Fruit fly (Drosophila melanogaster) whole organism, embryonic: ENCODE measurements around the gene wapl.

Experiments
- ATbp ChIP-seq: fragments of 200-800 bp; sonication (Bioruptor generic); optimal IDR thresholded peaks from 2 replicates; lab custom pipeline; 2017; ENCODE audit warnings: missing biosample characterization, mild to moderate bottlenecking, missing genetic modification characterization, missing genetic modification reagents
- Atf3 ChIP-seq: fragments of 200-800 bp; sonication (Bioruptor generic); optimal IDR thresholded peaks from 3 replicates; lab custom pipeline; 2016; ENCODE audit warnings: missing biosample characterization, missing genetic modification characterization
- BEAF-32 ChIP-seq: fragments of 200-800 bp; sonication (Bioruptor generic); optimal IDR thresholded peaks from 3 replicates; lab custom pipeline; 2017; ENCODE audit warnings: missing biosample characterization, missing genetic modification characterization, mild to moderate bottlenecking, moderate library complexity, missing genetic modification reagents
- CG10147 ChIP-seq: fragments of 200-800 bp; sonication (Bioruptor generic); optimal IDR thresholded peaks from 2 replicates; lab custom pipeline; 2019; ENCODE audit warnings: missing biosample characterization, mild to moderate bottlenecking, missing genetic modification characterization, moderate library complexity
- CG10209 ChIP-seq: fragments of 200-800 bp; sonication (Bioruptor generic); optimal IDR thresholded peaks from 3 replicates; lab custom pipeline; 2017; ENCODE audit warnings: missing biosample characterization, mild to moderate bottlenecking, missing genetic modification characterization, missing genetic modification reagents
- CG11504 ChIP-seq: fragments of 200-800 bp; sonication (Bioruptor generic); optimal IDR thresholded peaks from 3 replicates; lab custom pipeline; 2019; ENCODE audit warnings: missing biosample characterization, mild to moderate bottlenecking, missing genetic modification characterization, moderate library complexity
- CG12071 ChIP-seq: fragments of 200-800 bp; sonication (Bioruptor generic); optimal IDR thresholded peaks from 3 replicates; lab custom pipeline; 2018; ENCODE audit warnings: missing biosample characterization, mild to moderate bottlenecking, missing genetic modification characterization
- CG12219 ChIP-seq: fragments of 200-800 bp; sonication (Bioruptor generic); optimal IDR thresholded peaks from 3 replicates; lab custom pipeline; 2018; ENCODE audit warnings: missing biosample characterization, mild to moderate bottlenecking, missing genetic modification characterization
- CG12299 ChIP-seq: fragments of 200-800 bp; sonication (Bioruptor generic); optimal IDR thresholded peaks from 2 replicates; lab custom pipeline; 2018; ENCODE audit warnings: missing biosample characterization, mild to moderate bottlenecking, missing genetic modification characterization
- CG12659 ChIP-seq: fragments of 200-800 bp; sonication (Bioruptor generic); optimal IDR thresholded peaks from 3 replicates; lab custom pipeline; 2017; ENCODE audit warnings: mild to moderate bottlenecking, missing biosample characterization, missing genetic modification reagents, missing genetic modification characterization
- CG14014 ChIP-seq: fragments of 200-800 bp; sonication (Bioruptor generic); IDR thresholded peaks from 2 replicates; pipeline ENCODE4 v1.3.6; 2022; ENCODE audit warnings: missing biosample characterization, missing genetic modification characterization
- CG15011 ChIP-seq: fragments of 200-800 bp; sonication (Bioruptor generic); optimal IDR thresholded peaks from 3 replicates; lab custom pipeline; 2018; ENCODE audit warnings: missing biosample characterization, mild to moderate bottlenecking, missing genetic modification characterization
- CG1647 ChIP-seq: fragments of 200-800 bp; sonication (Bioruptor generic); optimal IDR thresholded peaks from 3 replicates; lab custom pipeline; 2016; ENCODE audit warnings: missing biosample characterization, missing genetic modification characterization
- CG17186 ChIP-seq: fragments of 200-800 bp; sonication (Bioruptor generic); optimal IDR thresholded peaks from 3 replicates; lab custom pipeline; 2017; ENCODE audit warnings: missing biosample characterization, missing genetic modification reagents, missing genetic modification characterization
- CG18619 ChIP-seq: fragments of 200-800 bp; sonication (Bioruptor generic); optimal IDR thresholded peaks from 3 replicates; lab custom pipeline; 2017; ENCODE audit warnings: missing biosample characterization, mild to moderate bottlenecking, missing genetic modification characterization
- CG18764 ChIP-seq: fragments of 200-800 bp; sonication (Bioruptor generic); optimal IDR thresholded peaks from 3 replicates; lab custom pipeline; 2016; ENCODE audit warnings: missing biosample characterization, missing genetic modification characterization
- CG31441 ChIP-seq: fragments of 200-800 bp; sonication (Bioruptor generic); IDR thresholded peaks from 2 replicates; pipeline ENCODE4 v1.3.6; 2022; ENCODE audit warnings: missing biosample characterization, missing genetic modification characterization
- CG3281 ChIP-seq: fragments of 200-800 bp; sonication (Bioruptor generic); optimal IDR thresholded peaks from 3 replicates; lab custom pipeline; 2017; ENCODE audit warnings: missing biosample characterization, mild to moderate bottlenecking, missing genetic modification characterization
- CG34376 ChIP-seq: fragments of 200-800 bp; sonication (Bioruptor generic); optimal IDR thresholded peaks from 2 replicates; lab custom pipeline; 2018; ENCODE audit warnings: missing biosample characterization, mild to moderate bottlenecking, missing genetic modification characterization
- CG34422 ChIP-seq: fragments of 200-800 bp; sonication (Bioruptor generic); IDR thresholded peaks from 3 replicates; pipeline ENCODE4 v1.3.6; 2022; ENCODE audit warnings: missing biosample characterization, missing genetic modification characterization
- CG43689 ChIP-seq: fragments of 200-800 bp; sonication (Bioruptor generic); IDR thresholded peaks from 2 replicates; pipeline ENCODE4 v1.3.6; 2022; ENCODE audit warnings: missing biosample characterization, missing genetic modification characterization
- CG6175 ChIP-seq: fragments of 200-800 bp; sonication (Bioruptor generic); IDR thresholded peaks from 3 replicates; pipeline ENCODE4 v1.3.6; 2022; ENCODE audit warnings: missing biosample characterization, missing genetic modification characterization
- CG7372 ChIP-seq: fragments of 200-800 bp; sonication (Bioruptor generic); IDR thresholded peaks from 2 replicates; pipeline ENCODE4 v1.3.6; 2022; ENCODE audit warnings: missing biosample characterization, missing genetic modification characterization
- CG9437 ChIP-seq: fragments of 200-800 bp; sonication (Bioruptor generic); optimal IDR thresholded peaks from 2 replicates; lab custom pipeline; 2018; ENCODE audit warnings: missing biosample characterization, mild to moderate bottlenecking, missing genetic modification characterization
- Dek ChIP-seq: fragments of 200-800 bp; sonication (Bioruptor generic); optimal IDR thresholded peaks from 3 replicates; lab custom pipeline; 2019; ENCODE audit warnings: missing biosample characterization, mild to moderate bottlenecking, missing genetic modification characterization, moderate library complexity
- Dp ChIP-seq: fragments of 200-800 bp; sonication (Bioruptor generic); optimal IDR thresholded peaks from 2 replicates; lab custom pipeline; 2018; ENCODE audit warnings: missing biosample characterization, mild to moderate bottlenecking, missing genetic modification characterization, moderate library complexity
- GATAe ChIP-seq: fragments of 200-800 bp; sonication (Bioruptor generic); conservative IDR thresholded peaks from 2 replicates; pipeline ENCODE4 v1.3.6; 2022; ENCODE audit warnings: missing biosample characterization, missing genetic modification characterization
- Jarid2 ChIP-seq: fragments of 200-800 bp; sonication (Bioruptor generic); optimal IDR thresholded peaks from 3 replicates; lab custom pipeline; 2017; ENCODE audit warnings: mild to moderate bottlenecking, missing biosample characterization, missing genetic modification reagents, missing genetic modification characterization
- Stat92E ChIP-seq, 3 experiments: fragments of >200 bp in 2 of 3; fragments of 200-800 bp in 1 of 3; sonication (Bioruptor generic) in 1 of 3; optimal IDR thresholded peaks; 2 replicates each; lab custom pipeline; 2017 to 2019; ENCODE audit warnings: missing biosample characterization in 3 of 3, missing genetic modification characterization in 3 of 3, mild to moderate bottlenecking in 1 of 3, moderate library complexity in 1 of 3
- Usf ChIP-seq: fragments of 200-800 bp; sonication (Bioruptor generic); optimal IDR thresholded peaks from 2 replicates; lab custom pipeline; 2017; ENCODE audit warnings: missing genotype, missing biosample characterization, missing genetic modification characterization
- ara ChIP-seq: fragments of 200-800 bp; sonication (Bioruptor generic); IDR thresholded peaks from 2 replicates; pipeline ENCODE4 v1.3.6; 2022; ENCODE audit warnings: missing biosample characterization, missing genetic modification characterization
- bcd ChIP-seq: fragments of 200-800 bp; sonication (Bioruptor generic); optimal IDR thresholded peaks from 2 replicates; lab custom pipeline; 2017; ENCODE audit warnings: missing biosample characterization, mild to moderate bottlenecking, missing genetic modification characterization
- bigmax ChIP-seq: fragments of 200-800 bp; sonication (Bioruptor generic); optimal IDR thresholded peaks from 2 replicates; lab custom pipeline; 2018; ENCODE audit warnings: missing biosample characterization, mild to moderate bottlenecking, missing genetic modification characterization
- crc ChIP-seq: fragments of 200-800 bp; sonication (Bioruptor generic); optimal IDR thresholded peaks from 2 replicates; lab custom pipeline; 2016; ENCODE audit warnings: missing biosample characterization, missing genetic modification characterization
- dmrt99B ChIP-seq: fragments of 200-800 bp; sonication (Bioruptor generic); optimal IDR thresholded peaks from 2 replicates; lab custom pipeline; 2018; ENCODE audit warnings: missing biosample characterization, mild to moderate bottlenecking, missing genetic modification characterization, moderate library complexity
- ftz-f1 ChIP-seq: fragments of 200-800 bp; sonication (Bioruptor generic); optimal IDR thresholded peaks from 2 replicates; lab custom pipeline; 2016; ENCODE audit warnings: missing biosample characterization, missing genetic modification characterization
- gsb ChIP-seq: fragments of 200-800 bp; sonication (Bioruptor generic); IDR thresholded peaks from 2 replicates; pipeline ENCODE4 v1.3.6; 2022; ENCODE audit warnings: missing biosample characterization, missing genetic modification characterization
- her ChIP-seq: fragments of 200-800 bp; sonication (Bioruptor generic); optimal IDR thresholded peaks from 2 replicates; lab custom pipeline; 2016; ENCODE audit warnings: missing biosample characterization, missing genetic modification characterization
- jigr1 ChIP-seq: fragments of 200-800 bp; sonication (Bioruptor generic); IDR thresholded peaks from 3 replicates; pipeline ENCODE4 v1.3.6; 2022; ENCODE audit warnings: missing biosample characterization, missing genetic modification characterization
- lilli ChIP-seq: fragments of 200-800 bp; sonication (Bioruptor generic); optimal IDR thresholded peaks from 3 replicates; lab custom pipeline; 2016; ENCODE audit warnings: missing biosample characterization, missing genetic modification characterization
- mirr ChIP-seq: fragments of 200-800 bp; sonication (Bioruptor generic); optimal IDR thresholded peaks from 3 replicates; lab custom pipeline; 2018; ENCODE audit warnings: missing biosample characterization, mild to moderate bottlenecking, missing genetic modification characterization
- p53 ChIP-seq: fragments of 200-800 bp; sonication (Bioruptor generic); optimal IDR thresholded peaks from 2 replicates; lab custom pipeline; 2016; ENCODE audit warnings: missing biosample characterization, missing genetic modification characterization
- pita ChIP-seq: fragments of 200-800 bp; sonication (Bioruptor generic); optimal IDR thresholded peaks from 2 replicates; lab custom pipeline; 2017; ENCODE audit warnings: missing biosample characterization, mild to moderate bottlenecking, missing genetic modification characterization
- prd ChIP-seq, 3 experiments: fragments of >200 bp in 2 of 3; fragments of 200-800 bp in 1 of 3; sonication (Bioruptor generic) in 1 of 3; optimal IDR thresholded peaks in 2 of 3; IDR thresholded peaks in 1 of 3; 2 replicates in 2 of 3; 3 replicates in 1 of 3; pipeline versions ENCODE4 v1.3.6 to Lab custom; 2017 to 2022; ENCODE audit warnings: missing biosample characterization in 1 of 3, missing genetic modification characterization in 1 of 3
- sd ChIP-seq: fragments of 200-800 bp; sonication (Bioruptor generic); optimal IDR thresholded peaks from 3 replicates; lab custom pipeline; 2018; ENCODE audit warnings: missing biosample characterization, mild to moderate bottlenecking, missing genetic modification characterization, moderate library complexity
- shn ChIP-seq: fragments of 200-800 bp; sonication (Bioruptor generic); optimal IDR thresholded peaks from 3 replicates; lab custom pipeline; 2016; ENCODE audit warnings: missing biosample characterization, missing genetic modification characterization
- trh ChIP-seq: fragments of 200-800 bp; sonication (Bioruptor generic); optimal IDR thresholded peaks from 2 replicates; lab custom pipeline; 2016; ENCODE audit warnings: missing biosample characterization, missing genetic modification characterization
- tup ChIP-seq: fragments of 200-800 bp; sonication (Bioruptor generic); optimal IDR thresholded peaks from 2 replicates; lab custom pipeline; 2016; ENCODE audit warnings: missing biosample characterization, mild to moderate bottlenecking, missing genetic modification characterization, moderate library complexity
- tx ChIP-seq: fragments of 200-800 bp; sonication (Bioruptor generic); optimal IDR thresholded peaks from 2 replicates; lab custom pipeline; 2016; ENCODE audit warnings: missing biosample characterization, missing genetic modification characterization
- wek ChIP-seq: fragments of 200-800 bp; sonication (Bioruptor generic); optimal IDR thresholded peaks from 3 replicates; lab custom pipeline; 2018; ENCODE audit warnings: missing biosample characterization, mild to moderate bottlenecking, missing genetic modification characterization, moderate library complexity

The wapl gene

DNA sequence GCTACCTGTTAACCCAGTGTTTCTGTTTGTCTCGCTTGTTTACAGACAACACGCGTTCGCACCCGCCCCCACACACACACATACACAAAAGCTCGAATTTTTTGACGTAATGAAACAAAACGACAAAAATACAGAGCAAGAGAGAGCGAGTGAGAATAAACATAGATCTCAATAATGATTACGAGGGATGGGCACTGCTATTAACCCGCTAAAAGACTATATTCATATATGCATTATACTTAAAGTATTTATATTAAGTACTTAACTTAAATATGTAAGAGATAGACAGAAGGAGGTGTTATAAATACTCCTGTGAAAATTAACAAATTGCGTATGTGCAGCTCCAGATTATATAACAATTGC, 16.9 kb downstream of the wapl start (continued):
- peak; percentile 47 for TF ChIP-seq dmrt99B (tag; lab: Kevin White, UChicago)
- peak; percentile 34 for TF ChIP-seq CG10147
- TF ChIP-seq tx: peak; percentile 1
- TF ChIP-seq CG12219 (GFP tag; lab: Kevin White, UChicago): peak; percentile 6
- TF ChIP-seq sd (tag; lab: Kevin White, UChicago): peak; percentile 46
- TF ChIP-seq CG12299: no peak
- no peak for TF ChIP-seq CG17186 (GFP tag; lab: Kevin White, UChicago)
- peak; percentile 43 for TF ChIP-seq Dek (tag; lab: Kevin White, UChicago)
- no peak for TF ChIP-seq trh (GFP tag; lab: Kevin White, UChicago)
- TF ChIP-seq CG12071: peak; percentile 61
- no peak for TF ChIP-seq prd (optimal IDR thresholded peaks at IDR 0.05; lab: Kevin White, UChicago)
- peak; percentile 35; the same call in 2 of the 3 replicates for TF ChIP-seq prd (GFP tag; IDR thresholded peaks at IDR 0.05; lab: Robert Waterston, UW)
- TF ChIP-seq CG14014: peak; percentile 44; the same call in 1 of the 2 replicates
- 0 out of 2 replicates have a peak, but pooled peaks have one; percentile 12 for TF ChIP-seq GATAe (GFP tag; lab: Robert Waterston, UW)
- no peak for TF ChIP-seq tup (GFP tag; lab: Kevin White, UChicago)
- TF ChIP-seq ara (GFP tag; lab: Robert Waterston, UW): 0 out of 2 replicates have a peak, but pooled peaks have one; percentile 39
- TF ChIP-seq jigr1 (GFP tag; lab: Robert Waterston, UW): no peak
- peak; percentile 85 for TF ChIP-seq wek (GFP tag; lab: Kevin White, UChicago)
- peak; percentile 73 for TF ChIP-seq CG9437 (GFP tag; lab: Kevin White, UChicago)
- TF ChIP-seq CG34422 (GFP tag; lab: Robert Waterston, UW): peak; percentile 28; the same call in 1 of the 3 replicates
- TF ChIP-seq crc: no peak
- TF ChIP-seq her (GFP tag; lab: Kevin White, UChicago): peak; percentile 4
- peak; percentile 63 for TF ChIP-seq CG43689 (GFP tag; lab: Robert Waterston, UW)
- TF ChIP-seq shn (GFP tag; lab: Kevin White, UChicago): no peak
- peak; percentile 10 for TF ChIP-seq lilli (GFP tag; lab: Kevin White, UChicago)
- no peak for TF ChIP-seq ftz-f1 (GFP tag; lab: Kevin White, UChicago)
- TF ChIP-seq CG10209 (GFP tag; lab: Kevin White, UChicago): peak; percentile 55
- TF ChIP-seq CG18764 (GFP tag; lab: Kevin White, UChicago): peak; percentile 24
- TF ChIP-seq gsb (GFP tag; lab: Robert Waterston, UW): peak; percentile 31; the same call in 1 of the 2 replicates
- TF ChIP-seq BEAF-32: no peak
- no peak for TF ChIP-seq CG7372
- peak; percentile 21 for TF ChIP-seq CG12659 (GFP tag; lab: Kevin White, UChicago)
- TF ChIP-seq Atf3 (GFP tag; lab: Kevin White, UChicago): no peak
- peak; percentile 16 for TF ChIP-seq CG1647 (GFP tag; lab: Kevin White, UChicago)
- peak; percentile 23 for TF ChIP-seq CG18619
- peak; percentile 85 for TF ChIP-seq ATbp (GFP tag; lab: Kevin White, UChicago)
- TF ChIP-seq Usf (GFP tag; lab: Kevin White, UChicago): no peak
- TF ChIP-seq bigmax: no peak
- no peak for TF ChIP-seq pita
- no peak for TF ChIP-seq CG6175 (GFP tag; lab: Robert Waterston, UW)
- peak; percentile 38 for TF ChIP-seq CG15011 (GFP tag; lab: Kevin White, UChicago)
- TF ChIP-seq mirr (GFP tag; lab: Kevin White, UChicago): peak; percentile 97
- no peak for TF ChIP-seq p53
- peak; percentile 11 for TF ChIP-seq bcd (GFP tag; lab: Kevin White, UChicago)
- TF ChIP-seq Jarid2 (GFP tag; lab: Kevin White, UChicago): no peak
- TF ChIP-seq CG3281 (GFP tag; lab: Kevin White, UChicago): peak; percentile 35
- TF ChIP-seq CG34376: peak; percentile 55
- TF ChIP-seq CG31441 (GFP tag; lab: Robert Waterston, UW): peak; percentile 47
- peak; percentile 61 for TF ChIP-seq CG11504 (tag; lab: Kevin White, UChicago)
- no peak for TF ChIP-seq Dp
- TF ChIP-seq Stat92E (GFP tag; optimal IDR thresholded peaks at IDR 0.05; lab: Kevin White, UChicago): no peak
